Fruit fly (Drosophila melanogaster): Measurements from ENCODE around the gene CG2162.

DNA sequence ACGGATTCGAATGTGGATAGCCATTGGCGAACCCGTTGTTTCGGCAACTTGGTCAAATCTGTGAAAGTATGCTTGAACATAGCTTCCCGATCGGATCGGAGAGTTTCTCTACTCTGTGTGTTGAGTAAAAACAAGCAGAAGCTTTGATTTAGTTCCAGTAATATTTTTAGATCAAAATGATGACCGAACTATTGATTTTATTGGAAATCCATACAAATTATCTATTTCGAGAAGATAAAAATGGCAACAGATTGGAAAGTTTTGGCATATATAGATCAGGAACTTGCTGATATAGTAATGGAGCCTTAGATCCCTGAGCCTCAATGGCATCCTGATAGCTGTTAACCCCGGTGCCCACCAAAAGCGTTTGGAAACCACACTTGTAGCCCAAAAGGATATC lies 19.0 kb upstream of the CG2162 start, which contains the start of gene CG32488:
- no peak for TF ChIP-seq pan (optimal IDR thresholded peaks at IDR 0.05)
- no peak for TF ChIP-seq CG8478 (optimal IDR thresholded peaks at IDR 0.05)
- no peak for TF ChIP-seq EcR (GFP tag; optimal IDR thresholded peaks at IDR 0.05)
- no peak for TF ChIP-seq usp (GFP tag; optimal IDR thresholded peaks at IDR 0.05)
- no peak for TF ChIP-seq Dll (optimal IDR thresholded peaks at IDR 0.05)
- TF ChIP-seq psq (optimal IDR thresholded peaks at IDR 0.05), result no peak
